Worm (Caenorhabditis elegans): Measurements from ENCODE around the gene lsm-7.

DNA sequence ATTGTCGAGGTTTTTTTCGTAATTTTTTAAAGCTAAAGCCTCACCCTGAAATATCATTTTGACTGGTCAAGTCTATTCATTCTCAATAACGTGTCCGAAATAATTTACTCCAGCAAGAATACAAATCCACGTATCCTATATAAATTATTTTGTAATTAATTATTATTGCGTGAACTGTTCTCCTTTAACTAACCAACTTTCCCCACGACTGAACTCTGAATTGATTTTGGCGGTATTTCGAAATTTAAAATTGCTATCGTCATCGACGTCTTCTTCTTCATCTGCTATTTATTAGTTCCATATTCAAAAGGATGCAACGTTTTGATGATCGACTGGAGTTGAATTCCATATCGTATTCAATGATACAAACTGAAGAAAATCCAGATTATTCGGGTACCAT is 33.1 kb downstream of the lsm-7 start, which contains the start of the genes aqp-3 and Y69E1A.8:
- TF ChIP-seq nhr-90 (tag; optimal IDR thresholded peaks at IDR 0.05; ENCODE audit: poor library complexity) (no peak), mdl-1 (tag; optimal IDR thresholded peaks at IDR 0.05) (no peak), lir-3 (tag; optimal IDR thresholded peaks at IDR 0.05; ENCODE audit: poor library complexity) (no peak), lin-35 (GFP tag; optimal IDR thresholded peaks at IDR 0.05) (no peak), pqm-1 (tag; optimal IDR thresholded peaks at IDR 0.05) (no peak), ztf-4 (tag; optimal IDR thresholded peaks at IDR 0.05) (no peak)
